Fruit fly (Drosophila melanogaster) whole organism, adult: ENCODE measurements around the gene CG32117.

Source experiments
- CG11617 ChIP-seq: fragments of 200-800 bp; sonication (Bioruptor generic); optimal IDR thresholded peaks from 2 replicates; lab custom pipeline; 2017; ENCODE audit warnings: mild to moderate bottlenecking, missing biosample characterization, missing genetic modification reagents, missing genetic modification characterization
- CG12768 ChIP-seq: fragments of 200-800 bp; sonication (Bioruptor generic); optimal IDR thresholded peaks from 2 replicates; lab custom pipeline; 2017; ENCODE audit warnings: missing biosample characterization, missing genetic modification characterization, mild to moderate bottlenecking, moderate library complexity, missing genetic modification reagents
- CG14711 ChIP-seq: fragments of 200-800 bp; sonication (Bioruptor generic); optimal IDR thresholded peaks from 2 replicates; lab custom pipeline; 2018; ENCODE audit warnings: missing biosample characterization, mild to moderate bottlenecking, missing genetic modification characterization, moderate library complexity
- CG1620 ChIP-seq: fragments of 200-800 bp; sonication (Bioruptor generic); optimal IDR thresholded peaks from 2 replicates; lab custom pipeline; 2016; ENCODE audit warnings: missing biosample characterization, missing genetic modification characterization
- CG33017 ChIP-seq: fragments of 200-800 bp; sonication (Bioruptor generic); optimal IDR thresholded peaks from 2 replicates; lab custom pipeline; 2018; ENCODE audit warnings: missing biosample characterization, mild to moderate bottlenecking, missing genetic modification characterization, moderate library complexity
- CG5204 ChIP-seq: fragments of 200-800 bp; sonication (Bioruptor generic); optimal IDR thresholded peaks from 2 replicates; lab custom pipeline; 2016; ENCODE audit warnings: missing biosample characterization, missing genetic modification characterization
- CG7045 ChIP-seq: fragments of 200-800 bp; sonication (Bioruptor generic); optimal IDR thresholded peaks from 2 replicates; lab custom pipeline; 2017; ENCODE audit warnings: missing biosample characterization, mild to moderate bottlenecking, missing genetic modification characterization
- CG7101 ChIP-seq: fragments of 200-800 bp; sonication (Bioruptor generic); optimal IDR thresholded peaks from 2 replicates; lab custom pipeline; 2018; ENCODE audit warnings: missing biosample characterization, mild to moderate bottlenecking, missing genetic modification characterization, moderate library complexity
- Clk ChIP-seq: fragments of 200-800 bp; sonication (Bioruptor generic); optimal IDR thresholded peaks from 2 replicates; lab custom pipeline; 2017; ENCODE audit warnings: missing biosample characterization, missing genetic modification characterization
- Crg-1 ChIP-seq: fragments of 200-800 bp; sonication (Bioruptor generic); optimal IDR thresholded peaks from 2 replicates; lab custom pipeline; 2016; ENCODE audit warnings: missing biosample characterization, missing genetic modification characterization
- Hr96 ChIP-seq: fragments of 200-800 bp; sonication (Bioruptor generic); optimal IDR thresholded peaks from 2 replicates; lab custom pipeline; 2016; ENCODE audit warnings: missing biosample characterization, missing genetic modification characterization
- Mnt ChIP-seq: fragments of 200-800 bp; sonication (Bioruptor generic); optimal IDR thresholded peaks from 2 replicates; lab custom pipeline; 2016; ENCODE audit warnings: missing biosample characterization, mild to moderate bottlenecking, missing genetic modification characterization
- bab1 ChIP-seq: fragments of 200-800 bp; sonication (Bioruptor generic); optimal IDR thresholded peaks from 3 replicates; lab custom pipeline; 2019; ENCODE audit warnings: missing biosample characterization, mild to moderate bottlenecking, missing genetic modification characterization, moderate library complexity
- cic ChIP-seq: fragments of 200-800 bp; sonication (Bioruptor generic); optimal IDR thresholded peaks from 2 replicates; lab custom pipeline; 2017; ENCODE audit warnings: missing biosample characterization, mild to moderate bottlenecking, missing genetic modification characterization, moderate library complexity
- cnc ChIP-seq, 2 experiments: fragments of >200 bp; optimal IDR thresholded peaks; 2 replicates each; lab custom pipeline; 2017
- kay ChIP-seq: fragments of 200-800 bp; sonication (Bioruptor generic); peaks from one replicate; lab custom pipeline; 2016; ENCODE audit warnings: missing biosample characterization, missing genetic modification characterization, borderline replicate concordance
- ovo ChIP-seq: fragments of 200-800 bp; sonication (Bioruptor generic); optimal IDR thresholded peaks from 2 replicates; lab custom pipeline; 2016; ENCODE audit warnings: missing biosample characterization, missing genetic modification characterization
- pad ChIP-seq: fragments of 200-800 bp; sonication (Bioruptor generic); optimal IDR thresholded peaks from 3 replicates; lab custom pipeline; 2017; ENCODE audit warnings: missing biosample characterization, missing genetic modification characterization, mild to moderate bottlenecking, moderate library complexity, missing genetic modification reagents
- tj ChIP-seq: fragments of 200-800 bp; sonication (Bioruptor generic); optimal IDR thresholded peaks from 3 replicates; lab custom pipeline; 2017; ENCODE audit warnings: missing biosample characterization, mild to moderate bottlenecking, missing genetic modification characterization, moderate library complexity
- toe ChIP-seq: fragments of 200-800 bp; sonication (Bioruptor generic); optimal IDR thresholded peaks from 2 replicates; lab custom pipeline; 2016; ENCODE audit warnings: missing biosample characterization, missing genetic modification characterization

CG32117 gene

dm6 chr3L:12903611-12904010, at the start of gene CG32117:
CG32117 (minus strand) TSS chr3L:12903711.
- TF ChIP-seq toe (GFP tag; lab: Kevin White, UChicago), result no peak
- TF ChIP-seq CG7045, result no peak
- TF ChIP-seq ovo (GFP tag; lab: Kevin White, UChicago), result no peak
- no peak for TF ChIP-seq cnc (optimal IDR thresholded peaks at IDR 0.05; lab: Kevin White, UChicago)
- no peak for TF ChIP-seq tj
- TF ChIP-seq CG5204, result no peak
- no peak for TF ChIP-seq CG11617 (GFP tag; lab: Kevin White, UChicago)

DNA sequence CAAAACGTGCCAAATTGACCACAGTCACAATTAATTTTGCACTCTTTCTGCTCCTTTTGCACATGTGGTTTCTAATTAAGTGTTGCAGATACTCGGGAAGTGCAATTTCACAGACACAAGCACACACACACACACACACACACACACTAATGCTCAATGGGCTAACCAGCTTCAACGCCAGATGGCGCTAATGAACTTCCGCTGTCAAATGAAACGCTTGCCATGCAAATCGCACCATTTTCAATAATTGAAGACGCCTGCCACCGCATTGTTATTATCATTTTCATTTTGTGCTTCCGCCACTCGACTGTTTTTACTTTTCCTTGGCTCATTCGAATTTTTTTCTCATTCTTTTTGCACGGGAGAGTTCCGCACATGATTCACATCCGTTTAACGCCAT, 45.9 kb upstream of the CG32117 start:
- TF ChIP-seq Hr96 (GFP tag; lab: Kevin White, UChicago) (no peak), CG1620 (GFP tag; lab: Kevin White, UChicago) (no peak), Crg-1 (GFP tag; lab: Kevin White, UChicago) (no peak), cnc (optimal IDR thresholded peaks at IDR 0.05; lab: Kevin White, UChicago) (no peak), CG5204 (no peak), tj (no peak), CG14711 (tag; lab: Kevin White, UChicago) (no peak), CG33017 (no peak), kay (no peak), CG11617 (GFP tag; lab: Kevin White, UChicago) (no peak), CG12768 (GFP tag; lab: Kevin White, UChicago) (no peak), ovo (GFP tag; lab: Kevin White, UChicago) (no peak), bab1 (GFP tag; lab: Kevin White, UChicago) (no peak), toe (GFP tag; lab: Kevin White, UChicago) (no peak)

DNA sequence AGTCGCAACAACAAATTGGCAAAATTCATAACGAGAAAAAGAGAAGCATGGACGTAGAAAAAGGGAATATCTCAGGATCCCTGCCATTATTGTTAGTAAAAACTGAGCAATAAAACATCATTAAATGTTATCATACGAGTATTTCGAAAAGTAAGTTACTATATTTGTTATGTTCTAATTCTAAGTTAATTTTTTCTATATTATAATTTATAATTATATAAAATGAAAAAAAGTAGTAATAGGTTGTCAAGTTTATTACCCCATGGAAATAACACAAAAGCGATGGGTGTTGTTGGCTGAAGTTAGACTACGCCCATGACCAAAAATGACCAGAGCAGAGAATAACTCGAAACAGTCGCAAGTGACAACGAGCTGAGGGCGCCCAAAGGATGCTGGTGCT, 11.9 kb upstream of the CG32117 start:
- TF ChIP-seq Crg-1 (GFP tag; lab: Kevin White, UChicago) (no peak), CG5204 (no peak), Hr96 (GFP tag; lab: Kevin White, UChicago) (no peak), CG11617 (GFP tag; lab: Kevin White, UChicago) (no peak), CG1620 (GFP tag; lab: Kevin White, UChicago) (no peak), pad (no peak), cnc (optimal IDR thresholded peaks at IDR 0.05; lab: Kevin White, UChicago) (no peak), kay (no peak), Clk (no peak), CG33017 (no peak), cic (no peak), toe (GFP tag; lab: Kevin White, UChicago) (no peak), ovo (GFP tag; lab: Kevin White, UChicago) (no peak), bab1 (GFP tag; lab: Kevin White, UChicago) (no peak), CG14711 (tag; lab: Kevin White, UChicago) (no peak)

DNA sequence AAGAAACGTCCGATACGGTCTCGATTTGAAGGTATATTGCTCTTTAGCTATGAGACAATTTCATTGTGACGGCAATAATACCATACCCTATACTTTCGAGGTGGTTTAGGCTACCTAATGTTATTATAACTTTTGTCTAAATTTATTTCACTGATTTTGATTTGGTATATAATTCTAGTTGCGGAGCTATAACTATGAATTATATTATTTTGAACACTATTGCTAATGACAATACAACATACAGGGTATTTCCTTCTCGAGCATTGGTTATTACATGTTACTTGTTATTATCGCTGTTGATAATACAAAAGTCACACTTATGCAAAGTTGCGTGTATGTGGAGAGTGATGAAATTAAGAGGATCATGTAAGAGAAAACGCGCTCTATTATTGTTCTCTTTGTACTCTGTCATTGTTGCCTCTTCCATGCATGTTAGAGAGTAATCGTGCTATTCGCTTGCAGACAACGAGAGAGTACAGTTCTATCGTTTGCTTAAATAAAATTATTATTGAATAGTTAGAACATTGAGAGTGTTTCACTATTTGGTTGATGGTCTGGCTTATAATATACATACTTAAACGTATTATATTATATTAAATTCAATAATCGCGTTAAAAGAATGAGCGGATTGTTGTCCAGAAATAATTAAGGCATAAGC, 10.2 kb upstream of the CG32117 start, which contains the start of gene CG32115:
CG32115 (minus strand) TSS at position 38 of the 658 bp plus-strand sequence.
- TF ChIP-seq kay, result peak; percentile 93
- peak; percentile 98 for TF ChIP-seq CG12768 (GFP tag; lab: Kevin White, UChicago)
- TF ChIP-seq ovo (GFP tag; lab: Kevin White, UChicago), result peak; percentile 59
- TF ChIP-seq CG7101, result peak; percentile 97
- peak; percentile 97 for TF ChIP-seq CG33017
- TF ChIP-seq CG7045, result peak; percentile 97
- peak; percentile 75 for TF ChIP-seq tj
- TF ChIP-seq toe (GFP tag; lab: Kevin White, UChicago), result peak; percentile 86
- peak; percentile 95 for TF ChIP-seq CG14711 (tag; lab: Kevin White, UChicago)
- TF ChIP-seq CG1620 (GFP tag; lab: Kevin White, UChicago), result peak; percentile 66
- peak; percentile 93 for TF ChIP-seq CG5204
- no peak for TF ChIP-seq cnc (optimal IDR thresholded peaks at IDR 0.05; lab: Kevin White, UChicago)
- peak; percentile 86 for TF ChIP-seq pad
- TF ChIP-seq bab1 (GFP tag; lab: Kevin White, UChicago), result peak; percentile 93
- peak; percentile 93 for TF ChIP-seq CG11617 (GFP tag; lab: Kevin White, UChicago)
- TF ChIP-seq Hr96 (GFP tag; lab: Kevin White, UChicago), result peak; percentile 80
- TF ChIP-seq Mnt, result peak; percentile 68
- TF ChIP-seq Crg-1 (GFP tag; lab: Kevin White, UChicago), result peak; percentile 73
- TF ChIP-seq Clk, result peak; percentile 95
- TF ChIP-seq cic, result peak; percentile 74

- TF ChIP-seq ovo (GFP tag; lab: Kevin White, UChicago), result no peak
- no peak for TF ChIP-seq CG1620 (GFP tag; lab: Kevin White, UChicago)
- peak; percentile 89 for TF ChIP-seq kay
- TF ChIP-seq bab1 (GFP tag; lab: Kevin White, UChicago), result peak; percentile 10
- TF ChIP-seq Clk, result no peak
- no peak for TF ChIP-seq CG33017
- no peak for TF ChIP-seq CG5204
- no peak for TF ChIP-seq CG14711 (tag; lab: Kevin White, UChicago)
These were observed 807 bp downstream of the CG32117 start, which contains the start of gene CG12520 for dm6 chr3L:12902579-12903228. CG12520 (minus strand) TSS chr3L:12902737.

DNA sequence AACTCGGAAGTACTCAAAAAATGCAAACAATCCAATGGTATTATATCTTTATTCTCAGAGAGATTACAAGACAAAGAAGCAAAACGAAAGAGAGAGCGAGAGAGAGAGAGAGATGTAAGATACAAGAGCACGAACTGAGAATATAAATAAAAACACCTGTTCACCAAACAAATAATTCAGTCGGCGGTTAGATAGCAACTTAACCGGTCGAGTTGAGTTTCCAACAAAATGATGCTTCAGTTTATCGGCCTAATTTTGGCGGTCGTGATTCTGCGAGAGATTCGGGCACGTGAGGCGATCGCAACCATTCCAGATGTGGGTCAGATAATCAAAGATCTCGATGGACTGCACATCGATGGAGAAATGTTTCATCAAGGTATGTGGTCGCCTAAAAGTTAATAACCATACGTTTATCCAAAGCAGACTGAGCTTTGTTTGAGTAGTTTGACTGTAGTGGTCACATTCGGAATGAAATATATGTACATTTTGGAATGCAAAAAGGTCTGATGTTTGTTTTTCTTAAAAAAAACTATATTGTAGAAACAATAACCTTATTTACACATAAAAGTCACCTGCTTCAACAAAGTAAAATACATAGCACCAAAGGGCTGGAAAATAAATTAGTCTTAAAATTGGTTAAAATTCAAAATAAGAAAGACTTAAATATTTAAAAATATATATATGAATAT, 10.9 kb downstream of the CG32117 start, which contains the start of gene CG14118:
CG14118 (plus strand) TSS at position 174 of the 689 bp plus-strand sequence.
- TF ChIP-seq cic (no peak), tj (no peak), toe (GFP tag; lab: Kevin White, UChicago) (no peak), CG1620 (GFP tag; lab: Kevin White, UChicago) (no peak), CG11617 (GFP tag; lab: Kevin White, UChicago) (no peak), CG14711 (tag; lab: Kevin White, UChicago) (no peak), Crg-1 (GFP tag; lab: Kevin White, UChicago) (no peak), bab1 (GFP tag; lab: Kevin White, UChicago) (no peak)
